Fruit fly (Drosophila melanogaster) whole organism, prepupa: ENCODE measurements around the gene CG4565.

ENCODE experiments used
- CG10631 ChIP-seq: fragments of 200-800 bp; sonication (Bioruptor generic); optimal IDR thresholded peaks from 2 replicates; lab custom pipeline; 2016; ENCODE audit warnings: missing biosample characterization, missing genetic modification characterization
- CG10669 ChIP-seq: fragments of 200-800 bp; sonication (Bioruptor generic); optimal IDR thresholded peaks from 3 replicates; lab custom pipeline; 2018; ENCODE audit warnings: missing biosample characterization, mild to moderate bottlenecking, missing genetic modification characterization, moderate library complexity
- CG11294 ChIP-seq: fragments of 200-800 bp; sonication (Bioruptor generic); IDR thresholded peaks from 2 replicates; pipeline ENCODE4 v1.3.6; 2022; ENCODE audit warnings: missing biosample characterization, missing genetic modification characterization
- CG11762 ChIP-seq: fragments of 200-800 bp; sonication (Bioruptor generic); optimal IDR thresholded peaks from 3 replicates; lab custom pipeline; 2016; ENCODE audit warnings: missing biosample characterization, missing genetic modification characterization; ENCODE audit not compliant: insufficient read depth
- CG11902 ChIP-seq: fragments of 200-800 bp; sonication (Bioruptor generic); optimal IDR thresholded peaks from 3 replicates; lab custom pipeline; 2016; ENCODE audit warnings: missing biosample characterization, missing genetic modification characterization
- CG15336 ChIP-seq: fragments of 200-800 bp; sonication (Bioruptor generic); IDR thresholded peaks from 2 replicates; pipeline ENCODE4 v1.3.6; 2022; ENCODE audit warnings: missing biosample characterization, missing genetic modification characterization
- CG1621 ChIP-seq: fragments of 200-800 bp; sonication (Bioruptor generic); optimal IDR thresholded peaks from 3 replicates; lab custom pipeline; 2018; ENCODE audit warnings: missing biosample characterization, mild to moderate bottlenecking, missing genetic modification characterization
- CG3032 ChIP-seq: fragments of 200-800 bp; optimal IDR thresholded peaks from 2 replicates; lab custom pipeline; 2019; ENCODE audit warnings: missing biosample characterization, mild to moderate bottlenecking, missing genetic modification characterization, moderate library complexity
- CG31627 ChIP-seq: fragments of 200-800 bp; sonication (Bioruptor generic); optimal IDR thresholded peaks from 3 replicates; lab custom pipeline; 2016; ENCODE audit warnings: missing biosample characterization, missing genetic modification characterization
- CG32006 ChIP-seq: fragments of 200-800 bp; sonication (Bioruptor generic); optimal IDR thresholded peaks from 3 replicates; lab custom pipeline; 2017; ENCODE audit warnings: missing biosample characterization, mild to moderate bottlenecking, missing genetic modification characterization
- CG3919 ChIP-seq: fragments of 200-800 bp; sonication (Bioruptor generic); optimal IDR thresholded peaks from 3 replicates; lab custom pipeline; 2016; ENCODE audit warnings: missing biosample characterization, missing genetic modification characterization
- CG6163 ChIP-seq: fragments of 200-800 bp; sonication (Bioruptor generic); IDR thresholded peaks from 3 replicates; pipeline ENCODE4 v1.3.6; 2022; ENCODE audit warnings: missing biosample characterization, missing genetic modification characterization
- CG6276 ChIP-seq: fragments of 200-800 bp; sonication (Bioruptor generic); optimal IDR thresholded peaks from 2 replicates; lab custom pipeline; 2017; ENCODE audit warnings: missing biosample characterization, mild to moderate bottlenecking, missing genetic modification characterization
- CG6792 ChIP-seq: fragments of 200-800 bp; sonication (Bioruptor generic); optimal IDR thresholded peaks from 3 replicates; lab custom pipeline; 2016; ENCODE audit warnings: missing biosample characterization, missing genetic modification characterization
- CG6808 ChIP-seq: fragments of 200-800 bp; sonication (Bioruptor generic); optimal IDR thresholded peaks from 3 replicates; lab custom pipeline; 2017; ENCODE audit warnings: missing biosample characterization, missing genetic modification characterization, mild to moderate bottlenecking, moderate library complexity, missing genetic modification reagents
- CG6854 ChIP-seq: fragments of 200-800 bp; sonication (Bioruptor generic); optimal IDR thresholded peaks from 2 replicates; lab custom pipeline; 2017; ENCODE audit warnings: missing biosample characterization, mild to moderate bottlenecking, missing genetic modification characterization
- CG7368 ChIP-seq: fragments of 200-800 bp; sonication (Bioruptor generic); optimal IDR thresholded peaks from 3 replicates; lab custom pipeline; 2016; ENCODE audit warnings: missing biosample characterization, missing genetic modification characterization
- CG8632 ChIP-seq: fragments of 200-800 bp; sonication (Bioruptor generic); optimal IDR thresholded peaks from 3 replicates; lab custom pipeline; 2016; ENCODE audit warnings: missing biosample characterization, missing genetic modification characterization
- Eip75B ChIP-seq: fragments of 200-800 bp; sonication (Bioruptor generic); optimal IDR thresholded peaks from 3 replicates; lab custom pipeline; 2016; ENCODE audit warnings: missing biosample characterization, missing genetic modification characterization
- Eip78C ChIP-seq: fragments of 200-800 bp; sonication (Bioruptor generic); peaks from one replicate; lab custom pipeline; 2016; ENCODE audit warnings: missing biosample characterization, missing genetic modification characterization
- Ets96B ChIP-seq: fragments of 200-800 bp; optimal IDR thresholded peaks from 2 replicates; lab custom pipeline; 2019; ENCODE audit warnings: missing biosample characterization, mild to moderate bottlenecking, missing genetic modification characterization, moderate library complexity
- Gug ChIP-seq: fragments of 200-800 bp; sonication (Bioruptor generic); IDR thresholded peaks from 2 replicates; pipeline ENCODE4 v1.3.6; 2022; ENCODE audit warnings: missing biosample characterization, missing genetic modification characterization
- Hr38 ChIP-seq: sonication (Bioruptor generic); optimal IDR thresholded peaks from 2 replicates; lab custom pipeline; 2016; ENCODE audit warnings: missing biosample characterization, missing genetic modification characterization
- Hr39 ChIP-seq: fragments of 200-800 bp; sonication (Bioruptor generic); optimal IDR thresholded peaks from 2 replicates; lab custom pipeline; 2016; ENCODE audit warnings: missing biosample characterization, missing genetic modification characterization
- Hr4 ChIP-seq: fragments of 200-800 bp; sonication (Bioruptor generic); optimal IDR thresholded peaks from 3 replicates; lab custom pipeline; 2016; ENCODE audit warnings: missing biosample characterization, missing genetic modification characterization
- Lpt ChIP-seq: fragments of 200-800 bp; sonication (Bioruptor generic); optimal IDR thresholded peaks from 3 replicates; lab custom pipeline; 2016; ENCODE audit warnings: missing biosample characterization, missing genetic modification characterization
- Met ChIP-seq: fragments of 200-800 bp; sonication (Bioruptor generic); optimal IDR thresholded peaks from 3 replicates; lab custom pipeline; 2016; ENCODE audit warnings: missing biosample characterization, missing genetic modification characterization
- OdsH ChIP-seq: fragments of 200-800 bp; sonication (Bioruptor generic); optimal IDR thresholded peaks from 3 replicates; lab custom pipeline; 2016; ENCODE audit warnings: missing biosample characterization, missing genetic modification characterization
- Smox ChIP-seq: fragments of 200-800 bp; sonication (Bioruptor generic); optimal IDR thresholded peaks from 3 replicates; lab custom pipeline; 2016; ENCODE audit warnings: missing biosample characterization, missing genetic modification characterization
- Sox102F ChIP-seq: fragments of 200-800 bp; sonication (Bioruptor generic); optimal IDR thresholded peaks from 2 replicates; lab custom pipeline; 2016; ENCODE audit warnings: missing biosample characterization, mild to moderate bottlenecking, missing genetic modification characterization
- Sox14 ChIP-seq: fragments of 200-800 bp; sonication (Bioruptor generic); optimal IDR thresholded peaks from 3 replicates; lab custom pipeline; 2016; ENCODE audit warnings: missing biosample characterization, missing genetic modification characterization
- Sox15 ChIP-seq: fragments of 200-800 bp; sonication (Bioruptor generic); optimal IDR thresholded peaks from 3 replicates; lab custom pipeline; 2016; ENCODE audit warnings: missing biosample characterization, missing genetic modification characterization
- achi ChIP-seq: fragments of 200-800 bp; sonication (Bioruptor generic); optimal IDR thresholded peaks from 3 replicates; lab custom pipeline; 2016; ENCODE audit warnings: missing biosample characterization, missing genetic modification characterization
- cyc ChIP-seq: fragments of 200-800 bp; sonication (Bioruptor generic); optimal IDR thresholded peaks from 3 replicates; lab custom pipeline; 2016; ENCODE audit warnings: missing biosample characterization, missing genetic modification characterization
- dac ChIP-seq: fragments of 200-800 bp; sonication (Bioruptor generic); optimal IDR thresholded peaks from 2 replicates; lab custom pipeline; 2017; ENCODE audit warnings: missing biosample characterization, mild to moderate bottlenecking, missing genetic modification characterization
- eg ChIP-seq: fragments of 200-800 bp; sonication (Bioruptor generic); IDR thresholded peaks from 3 replicates; pipeline ENCODE4 v1.3.6; 2022; ENCODE audit warnings: missing biosample characterization, missing genetic modification characterization
- esn ChIP-seq: fragments of 200-800 bp; sonication (Bioruptor generic); optimal IDR thresholded peaks from 2 replicates; lab custom pipeline; 2016; ENCODE audit warnings: missing biosample characterization, mild to moderate bottlenecking, missing genetic modification characterization, moderate library complexity
- fd59A ChIP-seq: fragments of 200-800 bp; sonication (Bioruptor generic); optimal IDR thresholded peaks from 2 replicates; lab custom pipeline; 2017; ENCODE audit warnings: missing biosample characterization, mild to moderate bottlenecking, missing genetic modification characterization, missing genetic modification reagents
- fd85E ChIP-seq: fragments of 200-800 bp; sonication (Bioruptor generic); optimal IDR thresholded peaks from 3 replicates; lab custom pipeline; 2016; ENCODE audit warnings: missing biosample characterization, missing genetic modification characterization
- fkh ChIP-seq: fragments of 200-800 bp; sonication (Bioruptor generic); optimal IDR thresholded peaks from 3 replicates; lab custom pipeline; 2017; ENCODE audit warnings: missing biosample characterization, mild to moderate bottlenecking, missing genetic modification characterization, moderate library complexity
- lz ChIP-seq: fragments of 200-800 bp; sonication (Bioruptor generic); optimal IDR thresholded peaks from 3 replicates; lab custom pipeline; 2016; ENCODE audit warnings: missing biosample characterization, missing genetic modification characterization
- net ChIP-seq: fragments of 200-800 bp; sonication (Bioruptor generic); optimal IDR thresholded peaks from 3 replicates; lab custom pipeline; 2016; ENCODE audit warnings: missing biosample characterization, missing genetic modification characterization
- spab ChIP-seq: fragments of 200-800 bp; sonication (Bioruptor generic); optimal IDR thresholded peaks from 2 replicates; lab custom pipeline; 2017; ENCODE audit warnings: missing biosample characterization, mild to moderate bottlenecking, missing genetic modification characterization, missing genetic modification reagents
- topi ChIP-seq: fragments of 200-800 bp; sonication (Bioruptor generic); optimal IDR thresholded peaks from 3 replicates; lab custom pipeline; 2016; ENCODE audit warnings: missing biosample characterization, missing genetic modification characterization
- vri ChIP-seq: fragments of 200-800 bp; sonication (Bioruptor generic); optimal IDR thresholded peaks from 3 replicates; lab custom pipeline; 2016; ENCODE audit warnings: missing biosample characterization, mild to moderate bottlenecking, missing genetic modification characterization

The CG4565 gene

dm6 chr3R:10856618-10857017 lies 4.1 kb downstream of the CG4565 start, which contains the start of gene CG4570:
TSS of gene CG4570 (plus strand) at chr3R:10856807.
- TF ChIP-seq lz (GFP tag; lab: Kevin White, UChicago) (no peak), CG6163 (GFP tag; lab: Robert Waterston, UW) (no peak), CG6276 (no peak), CG15336 (GFP tag; lab: Robert Waterston, UW) (no peak)

dm6 chr3R:10859713-10860112 lies 7.2 kb downstream of the CG4565 start, which contains the start of gene CG14694:
TSS of gene CG14694 (minus strand) at chr3R:10859813.
- no peak for TF ChIP-seq dac
- no peak for TF ChIP-seq Met
- no peak for TF ChIP-seq CG3919 (GFP tag; lab: Kevin White, UChicago)
- no peak for TF ChIP-seq CG6808 (GFP tag; lab: Kevin White, UChicago)
- TF ChIP-seq fd59A, result no peak
- no peak for TF ChIP-seq Hr39 (GFP tag; lab: Kevin White, UChicago)
- no peak for TF ChIP-seq CG10669
- no peak for TF ChIP-seq Sox14 (GFP tag; lab: Kevin White, UChicago)
- no peak for TF ChIP-seq CG6276
- no peak for TF ChIP-seq vri
- no peak for TF ChIP-seq fd85E (GFP tag; lab: Kevin White, UChicago)
- TF ChIP-seq spab (GFP tag; lab: Kevin White, UChicago), result no peak

DNA sequence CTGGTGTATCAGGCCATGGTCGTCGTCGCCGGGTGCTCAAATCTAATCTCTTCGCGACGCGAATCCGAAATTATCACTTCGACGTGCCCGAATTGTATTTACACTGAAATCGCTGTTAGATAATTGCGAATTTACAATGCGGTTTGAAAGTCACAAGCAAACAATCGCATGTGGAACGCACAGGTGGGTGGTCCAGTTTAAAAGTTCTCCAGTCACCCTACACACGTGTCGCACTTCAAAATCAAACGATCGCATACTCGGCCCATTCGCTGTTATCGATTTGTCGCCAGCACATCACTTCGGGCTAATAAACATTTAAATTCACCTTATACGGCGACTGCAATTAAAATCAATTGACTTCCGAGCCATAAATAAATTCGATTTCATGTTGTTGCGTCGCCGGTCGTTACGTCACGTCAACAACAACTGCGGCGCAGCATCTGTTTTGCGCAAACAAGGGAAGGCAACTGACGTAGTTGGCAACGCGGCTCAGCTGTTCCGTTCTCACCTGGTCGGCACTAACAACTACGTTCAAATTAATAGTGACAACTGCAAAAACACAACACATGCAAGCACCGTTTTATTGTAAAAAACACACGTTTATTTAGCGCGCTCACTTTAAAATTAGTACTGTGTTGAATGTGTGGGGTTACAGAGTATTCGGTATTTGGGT lies 10.4 kb downstream of the CG4565 start, which contains the start of gene CG6574:
CG6574 (minus strand) TSS at position 216 of the 673 bp plus-strand sequence.
- TF ChIP-seq Sox14 (GFP tag; lab: Kevin White, UChicago) (peak; percentile 7), CG31627 (GFP tag; lab: Kevin White, UChicago) (peak; percentile 20), Gug (GFP tag; lab: Robert Waterston, UW) (no peak), CG6854 (GFP tag; lab: Kevin White, UChicago) (no peak), CG7368 (peak; percentile 30), CG32006 (no peak), esn (GFP tag; lab: Kevin White, UChicago) (peak; percentile 43), CG6163 (GFP tag; lab: Robert Waterston, UW) (peak; percentile 32; the same call in 2 of the 3 replicates), Ets96B (tag; lab: Kevin White, UChicago) (no peak), CG11762 (GFP tag; lab: Kevin White, UChicago) (peak; percentile 20), vri (peak; percentile 79), Eip78C (peak; percentile 74), fkh (peak; percentile 77), CG3032 (tag; lab: Kevin White, UChicago) (no peak), CG6792 (GFP tag; lab: Kevin White, UChicago) (no peak), topi (GFP tag; lab: Kevin White, UChicago) (peak; percentile 7), Sox15 (no peak), lz (GFP tag; lab: Kevin White, UChicago) (peak; percentile 18), Hr38 (GFP tag; lab: Kevin White, UChicago) (no peak), Hr4 (GFP tag; lab: Kevin White, UChicago) (no peak), eg (GFP tag; lab: Robert Waterston, UW) (peak; percentile 61; the same call in 1 of the 3 replicates), net (peak; percentile 3), achi (GFP tag; lab: Kevin White, UChicago) (peak; percentile 20), CG8632 (no peak), spab (GFP tag; lab: Kevin White, UChicago) (no peak), CG11902 (GFP tag; lab: Kevin White, UChicago) (no peak)

DNA sequence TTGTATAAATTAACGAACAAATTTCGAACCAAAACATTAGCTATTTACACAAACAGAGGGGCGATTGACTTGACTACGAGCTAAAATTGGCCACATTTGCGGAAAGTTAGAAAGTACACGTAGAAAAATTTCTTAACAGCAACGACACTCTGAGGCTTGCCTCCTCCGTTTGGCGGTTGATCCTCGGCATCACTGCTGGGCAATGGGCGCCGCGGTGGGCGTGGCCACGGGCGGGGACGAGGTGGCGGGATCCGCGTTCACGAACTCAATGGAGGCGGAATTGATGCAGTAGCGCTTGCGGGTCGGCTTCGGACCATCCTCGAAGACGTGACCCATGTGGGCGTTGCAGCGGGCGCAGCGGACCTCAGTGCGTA lies 10.9 kb downstream of the CG4565 start:
- TF ChIP-seq CG11294 (GFP tag; lab: Robert Waterston, UW), result no peak
- TF ChIP-seq Eip75B (GFP tag; lab: Kevin White, UChicago), result no peak
- peak; percentile 47 for TF ChIP-seq CG32006
- peak; percentile 27 for TF ChIP-seq Hr4 (GFP tag; lab: Kevin White, UChicago)
- TF ChIP-seq Smox (GFP tag; lab: Kevin White, UChicago), result no peak
- TF ChIP-seq Hr39 (GFP tag; lab: Kevin White, UChicago), result peak; percentile 11
- TF ChIP-seq CG3032 (tag; lab: Kevin White, UChicago), result no peak
- TF ChIP-seq CG1621 (tag; lab: Kevin White, UChicago), result no peak
- TF ChIP-seq Eip78C, result peak; percentile 36
- TF ChIP-seq CG10631 (GFP tag; lab: Kevin White, UChicago), result no peak
- no peak for TF ChIP-seq fd59A
- TF ChIP-seq OdsH (GFP tag; lab: Kevin White, UChicago), result no peak
- TF ChIP-seq Lpt (GFP tag; lab: Kevin White, UChicago), result no peak
- no peak for TF ChIP-seq cyc (GFP tag; lab: Kevin White, UChicago)
- no peak for TF ChIP-seq CG10669
- no peak for TF ChIP-seq CG11902 (GFP tag; lab: Kevin White, UChicago)
- TF ChIP-seq Sox102F, result no peak
- no peak for TF ChIP-seq CG6808 (GFP tag; lab: Kevin White, UChicago)
- no peak for TF ChIP-seq CG6163 (GFP tag; lab: Robert Waterston, UW)
